Fruit fly (Drosophila melanogaster) whole organism, embryonic: ENCODE measurements around the gene CG14110.

ENCODE experiments used
- Adf1 ChIP-seq: fragments of 200-800 bp; sonication (Bioruptor generic); IDR thresholded peaks from 2 replicates; pipeline ENCODE4 v1.3.6; 2022; ENCODE audit warnings: missing biosample characterization, missing genetic modification characterization
- Atf6 ChIP-seq: fragments of 200-800 bp; sonication (Bioruptor generic); IDR thresholded peaks from 2 replicates; pipeline ENCODE4 v1.3.6; 2022; ENCODE audit warnings: missing biosample characterization, missing genetic modification characterization
- C15 ChIP-seq: fragments of 200-800 bp; sonication (Bioruptor generic); IDR thresholded peaks from 3 replicates; pipeline ENCODE4 v1.3.6; 2022; ENCODE audit warnings: missing biosample characterization, missing genetic modification characterization
- CG10431 ChIP-seq: fragments of 200-800 bp; sonication (Bioruptor generic); optimal IDR thresholded peaks from 3 replicates; lab custom pipeline; 2018; ENCODE audit warnings: missing biosample characterization, mild to moderate bottlenecking, missing genetic modification characterization
- CG12236 ChIP-seq: fragments of 200-800 bp; sonication (Bioruptor generic); optimal IDR thresholded peaks from 2 replicates; lab custom pipeline; 2016; ENCODE audit warnings: missing biosample characterization, missing genetic modification characterization
- CG1233 ChIP-seq: fragments of 200-800 bp; sonication (Bioruptor generic); optimal IDR thresholded peaks from 4 replicates; lab custom pipeline; 2018; ENCODE audit warnings: missing biosample characterization, mild to moderate bottlenecking, missing genetic modification characterization
- CG12744 ChIP-seq: fragments of 200-800 bp; sonication (Bioruptor generic); optimal IDR thresholded peaks from 2 replicates; lab custom pipeline; 2016; ENCODE audit warnings: missing biosample characterization, missing genetic modification characterization
- CG13287 ChIP-seq: fragments of 200-800 bp; sonication (Bioruptor generic); IDR thresholded peaks from 2 replicates; pipeline ENCODE4 v1.3.6; 2022; ENCODE audit warnings: missing biosample characterization, missing genetic modification characterization; ENCODE audit not compliant: partially characterized antibody
- CG16815 ChIP-seq: fragments of 200-800 bp; sonication (Bioruptor generic); optimal IDR thresholded peaks from 3 replicates; lab custom pipeline; 2017; ENCODE audit warnings: missing biosample characterization, mild to moderate bottlenecking, missing genetic modification characterization
- CG16863 ChIP-seq: fragments of 200-800 bp; sonication (Bioruptor generic); optimal IDR thresholded peaks from 3 replicates; lab custom pipeline; 2016; ENCODE audit warnings: missing biosample characterization, missing genetic modification characterization
- CG17802 ChIP-seq: fragments of 200-800 bp; sonication (Bioruptor generic); optimal IDR thresholded peaks from 2 replicates; lab custom pipeline; 2018; ENCODE audit warnings: missing biosample characterization, mild to moderate bottlenecking, missing genetic modification characterization, moderate library complexity
- CG17912 ChIP-seq: fragments of 200-800 bp; sonication (Bioruptor generic); optimal IDR thresholded peaks from 2 replicates; lab custom pipeline; 2018; ENCODE audit warnings: missing biosample characterization, mild to moderate bottlenecking, missing genetic modification characterization
- CG30431 ChIP-seq: fragments of 200-800 bp; sonication (Bioruptor generic); optimal IDR thresholded peaks from 2 replicates; lab custom pipeline; 2017; ENCODE audit warnings: missing biosample characterization, missing genetic modification characterization
- CG5180 ChIP-seq: fragments of 200-800 bp; sonication (Bioruptor generic); optimal IDR thresholded peaks from 3 replicates; lab custom pipeline; 2017; ENCODE audit warnings: missing biosample characterization, missing genetic modification characterization, mild to moderate bottlenecking, moderate library complexity, missing genetic modification reagents
- CG7786 ChIP-seq: fragments of 200-800 bp; sonication (Bioruptor generic); optimal IDR thresholded peaks from 2 replicates; lab custom pipeline; 2016; ENCODE audit warnings: missing biosample characterization, missing genetic modification characterization
- CG7839 ChIP-seq: fragments of 200-800 bp; sonication (Bioruptor generic); optimal IDR thresholded peaks from 3 replicates; lab custom pipeline; 2018; ENCODE audit warnings: missing biosample characterization, mild to moderate bottlenecking, missing genetic modification characterization, moderate library complexity
- CG8281 ChIP-seq: fragments of 200-800 bp; sonication (Bioruptor generic); optimal IDR thresholded peaks from 2 replicates; lab custom pipeline; 2018; ENCODE audit warnings: missing biosample characterization, mild to moderate bottlenecking, missing genetic modification characterization, moderate library complexity
- CG8388 ChIP-seq: fragments of 200-800 bp; sonication (Bioruptor generic); optimal IDR thresholded peaks from 2 replicates; lab custom pipeline; 2019; ENCODE audit warnings: missing biosample characterization, mild to moderate bottlenecking, missing genetic modification characterization, moderate library complexity
- D ChIP-seq, 2 experiments: fragments of 200-800 bp in 1 of 2; fragments of >200 bp in 1 of 2; sonication (Bioruptor generic) in 1 of 2; optimal IDR thresholded peaks; 2 replicates in 1 of 2; 3 replicates in 1 of 2; lab custom pipeline; 2017; ENCODE audit warnings: mild to moderate bottlenecking in 1 of 2, missing biosample characterization in 1 of 2, missing genetic modification characterization in 1 of 2, missing genetic modification reagents in 1 of 2
- Ets65A ChIP-seq: fragments of 200-800 bp; sonication (Bioruptor generic); peaks from one replicate; lab custom pipeline; 2016; ENCODE audit warnings: missing biosample characterization, missing genetic modification characterization
- Fer1 ChIP-seq: fragments of 200-800 bp; sonication (Bioruptor generic); optimal IDR thresholded peaks from 2 replicates; lab custom pipeline; 2017; ENCODE audit warnings: missing biosample characterization, mild to moderate bottlenecking, missing genetic modification characterization
- HHEX ChIP-seq: fragments of 200-800 bp; sonication (Bioruptor generic); optimal IDR thresholded peaks from 3 replicates; lab custom pipeline; 2017; ENCODE audit warnings: missing biosample characterization, mild to moderate bottlenecking, missing genetic modification characterization, missing genetic modification reagents
- Lim3 ChIP-seq: fragments of 200-800 bp; sonication (Bioruptor generic); IDR thresholded peaks from 2 replicates; pipeline ENCODE4 v1.3.6; 2022; ENCODE audit warnings: missing biosample characterization, missing genetic modification characterization
- Nf-YC ChIP-seq: fragments of 200-800 bp; optimal IDR thresholded peaks from 3 replicates; lab custom pipeline; 2019; ENCODE audit warnings: missing biosample characterization, mild to moderate bottlenecking, missing genetic modification characterization, moderate library complexity
- Ravus ChIP-seq: fragments of 200-800 bp; sonication (Bioruptor generic); IDR thresholded peaks from 2 replicates; pipeline ENCODE4 v1.3.6; 2022; ENCODE audit warnings: missing biosample characterization, missing genetic modification characterization
- Side ChIP-seq: fragments of 200-800 bp; sonication (Bioruptor generic); optimal IDR thresholded peaks from 2 replicates; lab custom pipeline; 2016; ENCODE audit warnings: missing biosample characterization, missing genetic modification characterization
- Xbp1 ChIP-seq: fragments of 200-800 bp; sonication (Bioruptor generic); optimal IDR thresholded peaks from 3 replicates; lab custom pipeline; 2016; ENCODE audit warnings: missing biosample characterization, mild to moderate bottlenecking, missing genetic modification characterization
- Xrp1 ChIP-seq: fragments of 200-800 bp; sonication (Bioruptor generic); IDR thresholded peaks from 2 replicates; pipeline ENCODE4 v1.3.6; 2022; ENCODE audit warnings: missing biosample characterization, missing genetic modification characterization
- YL-1 ChIP-seq: fragments of 200-800 bp; sonication (Bioruptor generic); optimal IDR thresholded peaks from 3 replicates; lab custom pipeline; 2017; ENCODE audit warnings: missing biosample characterization, mild to moderate bottlenecking, missing genetic modification characterization
- abd-A ChIP-seq: fragments of 200-800 bp; sonication (Bioruptor generic); optimal IDR thresholded peaks from 3 replicates; lab custom pipeline; 2019; ENCODE audit warnings: missing biosample characterization, mild to moderate bottlenecking, missing genetic modification characterization, moderate library complexity
- ac ChIP-seq: fragments of 200-800 bp; sonication (Bioruptor generic); optimal IDR thresholded peaks from 3 replicates; lab custom pipeline; 2017; ENCODE audit warnings: missing biosample characterization, mild to moderate bottlenecking, missing genetic modification characterization
- bab2 ChIP-seq: fragments of 200-800 bp; sonication (Bioruptor generic); optimal IDR thresholded peaks from 2 replicates; lab custom pipeline; 2016; ENCODE audit warnings: missing biosample characterization, missing genetic modification characterization
- bbx ChIP-seq: fragments of 200-800 bp; sonication (Bioruptor generic); IDR thresholded peaks from 2 replicates; pipeline ENCODE4 v1.3.6; 2022; ENCODE audit warnings: missing biosample characterization, missing genetic modification characterization; ENCODE audit not compliant: partially characterized antibody
- dm ChIP-seq: fragments of 200-800 bp; sonication (Bioruptor generic); optimal IDR thresholded peaks from 3 replicates; lab custom pipeline; 2016; ENCODE audit warnings: missing biosample characterization, missing genetic modification characterization
- ems ChIP-seq: fragments of 200-800 bp; sonication (Bioruptor generic); optimal IDR thresholded peaks from 3 replicates; lab custom pipeline; 2016; ENCODE audit warnings: missing biosample characterization, missing genetic modification characterization
- ham ChIP-seq: fragments of 200-800 bp; sonication (Bioruptor generic); IDR thresholded peaks from 2 replicates; pipeline ENCODE4 v1.3.6; 2022; ENCODE audit warnings: missing biosample characterization, missing genetic modification characterization
- hbn ChIP-seq: fragments of 200-800 bp; sonication (Bioruptor generic); IDR thresholded peaks from 2 replicates; pipeline ENCODE4 v1.3.6; 2022; ENCODE audit warnings: missing biosample characterization, missing genetic modification characterization; ENCODE audit not compliant: partially characterized antibody
- her ChIP-seq: fragments of 200-800 bp; sonication (Bioruptor generic); optimal IDR thresholded peaks from 2 replicates; lab custom pipeline; 2016; ENCODE audit warnings: missing biosample characterization, missing genetic modification characterization
- kay ChIP-seq: fragments of 200-800 bp; sonication (Bioruptor generic); optimal IDR thresholded peaks from 2 replicates; lab custom pipeline; 2016; ENCODE audit warnings: missing biosample characterization, missing genetic modification characterization
- nom ChIP-seq: fragments of 200-800 bp; sonication (Bioruptor generic); optimal IDR thresholded peaks from 2 replicates; lab custom pipeline; 2017; ENCODE audit warnings: missing biosample characterization, missing genetic modification characterization, mild to moderate bottlenecking, moderate library complexity, missing genetic modification reagents
- pan ChIP-seq, 4 experiments: fragments of >200 bp in 3 of 4; fragments of 200-800 bp in 1 of 4; sonication (Bioruptor generic) in 1 of 4; optimal IDR thresholded peaks in 3 of 4; IDR thresholded peaks in 1 of 4; 2 replicates each; pipeline versions ENCODE4 v1.3.6 to Lab custom; 2017 to 2022; ENCODE audit warnings: missing biosample characterization in 2 of 4, missing genetic modification characterization in 2 of 4, mixed read lengths in 1 of 4
- prd ChIP-seq, 3 experiments: fragments of >200 bp in 2 of 3; fragments of 200-800 bp in 1 of 3; sonication (Bioruptor generic) in 1 of 3; optimal IDR thresholded peaks in 2 of 3; IDR thresholded peaks in 1 of 3; 2 replicates in 2 of 3; 3 replicates in 1 of 3; pipeline versions ENCODE4 v1.3.6 to Lab custom; 2017 to 2022; ENCODE audit warnings: missing biosample characterization in 1 of 3, missing genetic modification characterization in 1 of 3
- sens ChIP-seq: fragments of 200-800 bp; sonication (Bioruptor generic); peaks from one replicate; lab custom pipeline; 2016; ENCODE audit warnings: missing biosample characterization, missing genetic modification characterization
- sqz ChIP-seq: fragments of 200-800 bp; sonication (Bioruptor generic); optimal IDR thresholded peaks from 3 replicates; lab custom pipeline; 2018; ENCODE audit warnings: missing biosample characterization, mild to moderate bottlenecking, missing genetic modification characterization
- z ChIP-seq: fragments of 200-800 bp; sonication (Bioruptor generic); IDR thresholded peaks from 3 replicates; pipeline ENCODE4 v1.3.6; 2022; ENCODE audit warnings: missing biosample characterization, missing genetic modification characterization
- zfh1 ChIP-seq: fragments of 200-800 bp; sonication (Bioruptor generic); IDR thresholded peaks from 3 replicates; pipeline ENCODE4 v1.3.6; 2022; ENCODE audit warnings: missing biosample characterization, missing genetic modification characterization

Gene CG14110

dm6 chr3L:13400872-13401418, 16.4 kb downstream of the CG14110 start, which contains the start of gene sens (continued):
- TF ChIP-seq sqz (GFP tag; lab: Kevin White, UChicago) (peak; percentile 65), z (GFP tag; lab: Robert Waterston, UW) (no peak), CG8388 (peak; percentile 49), CG30431 (GFP tag; lab: Kevin White, UChicago) (no peak), CG17802 (tag; lab: Kevin White, UChicago) (no peak), CG5180 (GFP tag; lab: Kevin White, UChicago) (peak; percentile 7), ac (GFP tag; lab: Kevin White, UChicago) (no peak), Nf-YC (tag; lab: Kevin White, UChicago) (peak; percentile 87), bab2 (GFP tag; lab: Kevin White, UChicago) (no peak), sens (GFP tag; lab: Kevin White, UChicago) (peak; percentile 93), C15 (GFP tag; lab: Robert Waterston, UW) (no peak), dm (GFP tag; lab: Kevin White, UChicago) (no peak), her (GFP tag; lab: Kevin White, UChicago) (no peak), Ravus (GFP tag; lab: Robert Waterston, UW) (no peak), CG7839 (tag; lab: Kevin White, UChicago) (no peak)

- TF ChIP-seq CG7786 (GFP tag; lab: Kevin White, UChicago) = no peak
- TF ChIP-seq ham (GFP tag; lab: Robert Waterston, UW) = no peak
- TF ChIP-seq CG10431 (GFP tag; lab: Kevin White, UChicago) = no peak
- TF ChIP-seq CG8281 = no peak
- TF ChIP-seq YL-1 (GFP tag; lab: Kevin White, UChicago) = no peak
- no peak for TF ChIP-seq CG17912 (GFP tag; lab: Kevin White, UChicago)
- no peak for TF ChIP-seq CG16863 (GFP tag; lab: Kevin White, UChicago)
- TF ChIP-seq CG12744 (GFP tag; lab: Kevin White, UChicago) = no peak
- TF ChIP-seq Lim3 (GFP tag; lab: Robert Waterston, UW) = no peak
- no peak for TF ChIP-seq abd-A (tag; lab: Kevin White, UChicago)
- TF ChIP-seq D (optimal IDR thresholded peaks at IDR 0.05; lab: Kevin White, UChicago) = no peak
- TF ChIP-seq D (GFP tag; optimal IDR thresholded peaks at IDR 0.05; lab: Kevin White, UChicago) = peak; percentile 64
- 0 out of 2 replicates have a peak, but pooled peaks have one; percentile 21 for TF ChIP-seq CG13287 (GFP tag; lab: Robert Waterston, UW)
- no peak for TF ChIP-seq CG1233 (GFP tag; lab: Kevin White, UChicago)
- TF ChIP-seq Atf6 (GFP tag; lab: Robert Waterston, UW) = no peak
- no peak for TF ChIP-seq bbx
- TF ChIP-seq pan (optimal IDR thresholded peaks at IDR 0.05; lab: Kevin White, UChicago) = no peak
- peak in 1 of 2 experiments; percentile 16 for TF ChIP-seq pan (GFP tag; optimal IDR thresholded peaks at IDR 0.05 in 1 of 2, IDR thresholded peaks at IDR 0.05 in 1 of 2)
- TF ChIP-seq CG12236 (GFP tag; lab: Kevin White, UChicago) = no peak
- TF ChIP-seq CG8388 = peak; percentile 33
- no peak for TF ChIP-seq kay (GFP tag; lab: Kevin White, UChicago)
- no peak for TF ChIP-seq Ets65A
- peak; percentile 96 for TF ChIP-seq sens (GFP tag; lab: Kevin White, UChicago)
- no peak for TF ChIP-seq Xbp1 (GFP tag; lab: Kevin White, UChicago)
- TF ChIP-seq ems (GFP tag; lab: Kevin White, UChicago) = no peak
- TF ChIP-seq zfh1 (GFP tag; lab: Robert Waterston, UW) = no peak
- no peak for TF ChIP-seq Side (GFP tag; lab: Kevin White, UChicago)
- peak; percentile 47 for TF ChIP-seq CG16815 (GFP tag; lab: Kevin White, UChicago)
- TF ChIP-seq hbn (GFP tag; lab: Robert Waterston, UW) = no peak
- no peak for TF ChIP-seq prd (optimal IDR thresholded peaks at IDR 0.05; lab: Kevin White, UChicago)
- peak; percentile 13; the same call in 1 of the 3 replicates for TF ChIP-seq prd (GFP tag; IDR thresholded peaks at IDR 0.05; lab: Robert Waterston, UW)
- TF ChIP-seq Adf1 (GFP tag; lab: Robert Waterston, UW) = no peak
- no peak for TF ChIP-seq nom
- TF ChIP-seq Xrp1 (GFP tag; lab: Robert Waterston, UW) = peak; percentile 40; the same call in 1 of the 2 replicates
- no peak for TF ChIP-seq HHEX (GFP tag; lab: Kevin White, UChicago)
- TF ChIP-seq Fer1 = no peak
These were observed 18.7 kb downstream of the CG14110 start for dm6 chr3L:13403141-13403867.
